Fruit fly (Drosophila melanogaster): Measurements from ENCODE around the gene CG5953.

Gene CG5953

dm6 chr2L:16500469-16500868 lies 32.2 kb downstream of the CG5953 start (continued):
- TF ChIP-seq Kr (GFP tag; optimal IDR thresholded peaks at IDR 0.05) (peak; percentile 41), Neu2 (GFP tag; optimal IDR thresholded peaks at IDR 0.05; ENCODE audit: borderline replicate concordance) (no peak), al (GFP tag; IDR thresholded peaks at IDR 0.05) (peak; percentile 60; the same call in 1 of the 2 replicates), CG18764 (GFP tag; optimal IDR thresholded peaks at IDR 0.05) (peak; percentile 75), CG34224 (GFP tag; IDR thresholded peaks at IDR 0.05; ENCODE audit: partially characterized antibody) (no peak), CG18476 (GFP tag; optimal IDR thresholded peaks at IDR 0.05) (peak; percentile 73), CG5180 (GFP tag; optimal IDR thresholded peaks at IDR 0.05) (peak; percentile 55), Max (GFP tag; optimal IDR thresholded peaks at IDR 0.05) (peak; percentile 75), CG31365 (tag; optimal IDR thresholded peaks at IDR 0.05) (peak; percentile 42), CG15479 (GFP tag; optimal IDR thresholded peaks at IDR 0.05) (peak; percentile 11), ind (GFP tag; optimal IDR thresholded peaks at IDR 0.05) (peak; percentile 85), CG3281 (GFP tag; optimal IDR thresholded peaks at IDR 0.05) (peak; percentile 78), Usf (GFP tag; optimal IDR thresholded peaks at IDR 0.05) (peak; percentile 47), CG7372 (GFP tag; IDR thresholded peaks at IDR 0.05) (peak; percentile 88), CG8765 (GFP tag; IDR thresholded peaks at IDR 0.05) (peak; percentile 92), zen2 (GFP tag; IDR thresholded peaks at IDR 0.05; ENCODE audit: partially characterized antibody) (no peak), Hmr (GFP tag; optimal IDR thresholded peaks at IDR 0.05) (peak; percentile 92), CG14965 (GFP tag; optimal IDR thresholded peaks at IDR 0.05; ENCODE audit: borderline replicate concordance) (peak; percentile 61), amos (GFP tag; IDR thresholded peaks at IDR 0.05; ENCODE audit: partially characterized antibody) (no peak), bbx (GFP tag; IDR thresholded peaks at IDR 0.05; ENCODE audit: partially characterized antibody) (no peak), CG3163 (GFP tag; optimal IDR thresholded peaks at IDR 0.05) (peak; percentile 32), gcm2 (GFP tag; optimal IDR thresholded peaks at IDR 0.05) (peak; percentile 87), lbe (GFP tag; optimal IDR thresholded peaks at IDR 0.05) (peak; percentile 75), CG14441 (GFP tag; IDR thresholded peaks at IDR 0.05) (peak; percentile 91), onecut (GFP tag; IDR thresholded peaks at IDR 0.05) (peak; percentile 87), CG4360 (GFP tag; IDR thresholded peaks at IDR 0.05) (peak; percentile 69), lab (GFP tag; optimal IDR thresholded peaks at IDR 0.05) (peak; percentile 89)

DNA sequence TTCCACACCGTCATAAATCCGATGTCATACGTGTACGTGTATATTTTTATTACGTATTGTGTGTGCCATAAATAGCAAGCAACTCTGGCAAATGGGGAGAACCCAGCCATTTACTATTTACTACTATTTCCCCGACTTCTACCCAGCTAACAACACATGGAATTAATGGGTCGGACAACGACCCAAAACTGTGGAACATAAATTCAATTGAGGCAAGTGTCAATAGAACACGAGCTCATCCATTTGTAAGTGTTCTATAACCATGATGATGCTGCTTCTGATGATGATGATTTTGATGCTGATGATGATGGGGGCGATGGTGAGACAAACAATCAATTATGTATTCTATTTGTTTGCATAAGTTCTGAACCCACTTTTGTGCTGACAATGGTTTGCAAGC lies 33.1 kb downstream of the CG5953 start:
- peak; percentile 1 for TF ChIP-seq sd (tag; optimal IDR thresholded peaks at IDR 0.05)
- no peak for TF ChIP-seq CG6272 (GFP tag; IDR thresholded peaks at IDR 0.05)
- TF ChIP-seq fru (optimal IDR thresholded peaks at IDR 0.05): no peak
- TF ChIP-seq CG10431 (GFP tag; optimal IDR thresholded peaks at IDR 0.05): no peak
- TF ChIP-seq chinmo (GFP tag; IDR thresholded peaks at IDR 0.05; ENCODE audit: partially characterized antibody): 0 out of 4 replicates have a peak, but pooled peaks have one; percentile 8
- TF ChIP-seq sug (tag; optimal IDR thresholded peaks at IDR 0.05): no peak
- no peak for TF ChIP-seq CG18011 (GFP tag; optimal IDR thresholded peaks at IDR 0.05)
- peak; percentile 69 for TF ChIP-seq twi (tag; optimal IDR thresholded peaks at IDR 0.05)
- no peak for TF ChIP-seq disco-r (GFP tag; optimal IDR thresholded peaks at IDR 0.05)
- TF ChIP-seq CG11695 (GFP tag; IDR thresholded peaks at IDR 0.05): no peak
- TF ChIP-seq Antp (GFP tag; optimal IDR thresholded peaks at IDR 0.05): no peak
- no peak for TF ChIP-seq Kr (GFP tag; optimal IDR thresholded peaks at IDR 0.05)
- peak; percentile 31 for TF ChIP-seq wek (GFP tag; optimal IDR thresholded peaks at IDR 0.05)
- no peak for TF ChIP-seq CG9609 (GFP tag; optimal IDR thresholded peaks at IDR 0.05)
- TF ChIP-seq CG10209 (GFP tag; optimal IDR thresholded peaks at IDR 0.05): no peak
- TF ChIP-seq vvl (GFP tag; IDR thresholded peaks at IDR 0.05): 0 out of 2 replicates have a peak, but pooled peaks have one; percentile 30
- peak; percentile 45 for TF ChIP-seq Med (GFP tag)
- no peak for TF ChIP-seq hth (optimal IDR thresholded peaks at IDR 0.05)
- peak; percentile 39 for TF ChIP-seq abd-A (tag; optimal IDR thresholded peaks at IDR 0.05)
- TF ChIP-seq lmd (GFP tag; IDR thresholded peaks at IDR 0.05): no peak
- TF ChIP-seq Dip2 (GFP tag; IDR thresholded peaks at IDR 0.05): no peak
- TF ChIP-seq Pdp1 (GFP tag; optimal IDR thresholded peaks at IDR 0.05): peak in 1 of 2 experiments; percentile 44
- TF ChIP-seq CG7372 (GFP tag; IDR thresholded peaks at IDR 0.05): no peak
- peak; percentile 9 for TF ChIP-seq CG18599 (GFP tag; optimal IDR thresholded peaks at IDR 0.05)
- no peak for TF ChIP-seq CG9437 (GFP tag; optimal IDR thresholded peaks at IDR 0.05)
- TF ChIP-seq CG17361 (GFP tag; IDR thresholded peaks at IDR 0.05): no peak
